Worm (Caenorhabditis elegans): ENCODE measurements around the gene algn-2.

algn-2 gene

DNA sequence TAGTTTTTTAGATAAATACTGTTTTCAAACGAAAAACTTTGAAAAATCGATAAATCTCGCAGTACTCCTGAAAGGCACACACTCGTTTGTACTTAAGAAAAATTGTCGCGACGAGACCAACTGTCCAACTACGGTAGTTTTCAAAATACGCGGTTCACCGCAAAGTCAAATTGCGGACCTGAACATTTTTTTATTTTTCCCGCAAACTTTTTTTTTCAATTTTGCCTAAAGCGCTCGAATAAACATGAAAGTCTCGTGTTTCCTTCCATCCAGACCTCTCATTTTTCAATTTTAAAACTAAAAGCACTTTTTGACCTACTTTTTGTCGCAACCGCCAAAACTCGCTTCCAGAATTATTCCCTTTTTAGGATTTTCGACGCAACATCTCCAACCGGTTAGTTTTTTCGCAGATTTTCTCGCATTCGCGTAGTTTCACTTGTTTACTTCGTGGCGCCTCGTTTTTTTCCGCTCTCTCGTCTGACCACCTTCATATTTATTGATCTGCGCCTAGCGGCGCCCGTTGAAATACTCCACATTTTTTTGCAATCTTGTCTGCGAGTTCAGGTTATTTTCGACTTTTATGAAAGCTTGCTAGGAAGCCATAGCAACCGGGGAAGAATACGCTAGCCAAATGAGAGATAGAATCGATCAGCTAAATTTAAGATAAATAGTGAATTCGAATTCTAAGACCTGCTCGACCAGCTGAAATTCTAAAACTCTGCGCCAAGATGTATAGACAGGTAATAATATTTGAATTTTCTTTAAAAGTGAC is 2.6 kb downstream of the algn-2 start, which contains the start of gene prdx-2:
TSS of gene prdx-2 (plus strand) at position 729 of the 772 bp plus-strand sequence.
- TF ChIP-seq snpc-4 (tag; optimal IDR thresholded peaks at IDR 0.05) (peak; percentile 15), elt-2 (tag; optimal IDR thresholded peaks at IDR 0.05) (no peak), pqm-1 (tag; optimal IDR thresholded peaks at IDR 0.05) (no peak), pha-4 (tag; optimal IDR thresholded peaks at IDR 0.05) (peak; percentile 63)

DNA sequence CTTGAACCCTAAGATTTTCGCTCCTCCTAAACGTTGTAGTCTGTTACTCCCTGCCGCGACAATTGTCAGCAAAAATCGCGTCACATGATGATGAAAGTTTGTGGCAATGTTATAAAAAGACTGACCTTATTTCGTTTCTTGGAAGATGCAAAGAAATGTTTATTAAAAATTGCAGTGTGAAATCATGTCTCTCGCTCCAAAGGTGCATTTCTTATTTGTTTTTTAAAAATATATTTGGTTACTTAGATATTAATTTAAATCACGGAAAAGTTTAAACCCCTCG is 3.1 kb downstream of the algn-2 start:
- TF ChIP-seq nhr-23 (tag; optimal IDR thresholded peaks at IDR 0.05) (peak; percentile 9), nhr-43 (tag; optimal IDR thresholded peaks at IDR 0.05; ENCODE audit: poor library complexity, severe bottlenecking) (peak; percentile 5), ama-1 (optimal IDR thresholded peaks at IDR 0.05) (no peak), nhr-25 (tag; optimal IDR thresholded peaks at IDR 0.05) (peak; percentile 68), nhr-12 (tag; optimal IDR thresholded peaks at IDR 0.05) (no peak), unc-62 (GFP tag; optimal IDR thresholded peaks at IDR 0.05) (no peak), nhr-67 (tag; optimal IDR thresholded peaks at IDR 0.05) (no peak), skn-1 (tag; optimal IDR thresholded peaks at IDR 0.05) (peak; percentile 82), jun-1 (tag; optimal IDR thresholded peaks at IDR 0.05) (no peak), zag-1 (tag; optimal IDR thresholded peaks at IDR 0.05) (no peak), ceh-82 (tag; optimal IDR thresholded peaks at IDR 0.05) (no peak), ZK546.5 (tag; optimal IDR thresholded peaks at IDR 0.05) (no peak), nhr-237 (tag; optimal IDR thresholded peaks at IDR 0.05) (no peak), fos-1 (tag; optimal IDR thresholded peaks at IDR 0.05) (no peak), lin-39 (tag; optimal IDR thresholded peaks at IDR 0.05) (no peak)

DNA sequence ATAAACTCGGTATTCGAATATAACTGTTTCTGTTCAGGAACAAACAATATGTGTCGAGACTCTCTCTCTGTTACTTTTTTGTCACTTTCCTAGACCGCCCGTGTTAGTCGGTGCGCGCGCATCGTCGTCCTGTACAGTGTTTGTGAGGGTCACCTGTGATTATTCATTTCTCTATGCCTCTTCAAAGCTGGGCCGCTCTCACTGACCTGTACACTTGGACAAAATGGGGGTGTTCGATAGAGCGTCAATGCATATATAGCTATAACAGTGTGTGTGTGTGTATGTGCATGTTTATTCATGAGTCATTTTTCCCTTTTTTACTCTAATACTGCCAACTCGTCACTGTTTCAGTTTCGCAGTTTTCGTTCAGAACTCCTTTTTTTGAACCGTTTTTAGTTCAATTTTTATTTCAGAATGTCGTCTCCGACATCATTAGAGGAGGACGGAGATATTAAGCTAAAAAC is 4.6 kb downstream of the algn-2 start, which contains the start of gene pkc-3:
TSS of gene pkc-3 (plus strand) at position 414 of the 464 bp plus-strand sequence.
- TF ChIP-seq unc-39 (tag; optimal IDR thresholded peaks at IDR 0.05), result no peak
- peak; percentile 94 for TF ChIP-seq pha-4 (tag; optimal IDR thresholded peaks at IDR 0.05)
- TF ChIP-seq fkh-10 (GFP tag; optimal IDR thresholded peaks at IDR 0.05), result no peak
- no peak for TF ChIP-seq ceh-16 (tag; optimal IDR thresholded peaks at IDR 0.05)
- no peak for TF ChIP-seq sea-2 (GFP tag; optimal IDR thresholded peaks at IDR 0.05)
- TF ChIP-seq snpc-4 (tag; optimal IDR thresholded peaks at IDR 0.05), result peak; percentile 18
- TF ChIP-seq nhr-76 (tag; optimal IDR thresholded peaks at IDR 0.05), result no peak
- TF ChIP-seq daf-12 (tag; optimal IDR thresholded peaks at IDR 0.05), result no peak
- no peak for TF ChIP-seq lsy-12 (tag; optimal IDR thresholded peaks at IDR 0.05)
- TF ChIP-seq nhr-67 (tag; optimal IDR thresholded peaks at IDR 0.05), result no peak
- no peak for TF ChIP-seq nhr-237 (tag; optimal IDR thresholded peaks at IDR 0.05)
- TF ChIP-seq ceh-9 (tag; optimal IDR thresholded peaks at IDR 0.05), result no peak
- TF ChIP-seq nhr-11 (tag; optimal IDR thresholded peaks at IDR 0.05), result no peak
- TF ChIP-seq nhr-25 (tag; optimal IDR thresholded peaks at IDR 0.05), result peak; percentile 98
- TF ChIP-seq lin-15B (tag; optimal IDR thresholded peaks at IDR 0.05), result peak; percentile 75
- peak; percentile 96 for TF ChIP-seq ama-1 (optimal IDR thresholded peaks at IDR 0.05)
- no peak for TF ChIP-seq ztf-11 (tag; optimal IDR thresholded peaks at IDR 0.05)
- TF ChIP-seq fos-1 (tag; optimal IDR thresholded peaks at IDR 0.05), result peak; percentile 80
- peak; percentile 37 for TF ChIP-seq ceh-28 (tag; optimal IDR thresholded peaks at IDR 0.05)
- peak; percentile 81 for TF ChIP-seq hmg-11 (tag; optimal IDR thresholded peaks at IDR 0.05)
- peak; percentile 51 for TF ChIP-seq nhr-43 (tag; optimal IDR thresholded peaks at IDR 0.05; ENCODE audit: poor library complexity, severe bottlenecking)
- TF ChIP-seq zag-1 (tag; optimal IDR thresholded peaks at IDR 0.05), result no peak
- TF ChIP-seq elt-2 (tag; optimal IDR thresholded peaks at IDR 0.05), result peak; percentile 85
- TF ChIP-seq unc-62 (GFP tag; optimal IDR thresholded peaks at IDR 0.05), result no peak
- no peak for TF ChIP-seq skn-1 (tag; optimal IDR thresholded peaks at IDR 0.05)
- TF ChIP-seq mml-1 (tag; optimal IDR thresholded peaks at IDR 0.05), result no peak
- no peak for TF ChIP-seq ZK546.5 (tag; optimal IDR thresholded peaks at IDR 0.05)
- no peak for TF ChIP-seq ceh-82 (tag; optimal IDR thresholded peaks at IDR 0.05)
- no peak for TF ChIP-seq nhr-28 (tag; optimal IDR thresholded peaks at IDR 0.05)
- peak; percentile 53 for TF ChIP-seq nfya-1 (tag; optimal IDR thresholded peaks at IDR 0.05; ENCODE audit: insufficient read depth)
- no peak for TF ChIP-seq aly-2 (tag; optimal IDR thresholded peaks at IDR 0.05)
- TF ChIP-seq nhr-12 (tag; optimal IDR thresholded peaks at IDR 0.05), result no peak
- TF ChIP-seq nhr-23 (tag; optimal IDR thresholded peaks at IDR 0.05), result peak; percentile 89
- peak; percentile 26 for TF ChIP-seq ztf-4 (tag; optimal IDR thresholded peaks at IDR 0.05)
- TF ChIP-seq fkh-2 (tag; optimal IDR thresholded peaks at IDR 0.05), result no peak
- TF ChIP-seq jun-1 (tag; optimal IDR thresholded peaks at IDR 0.05), result peak; percentile 77
- peak; percentile 50 for TF ChIP-seq pqm-1 (tag; optimal IDR thresholded peaks at IDR 0.05)
- no peak for TF ChIP-seq eor-1 (tag; optimal IDR thresholded peaks at IDR 0.05)
- TF ChIP-seq nhr-77 (tag; optimal IDR thresholded peaks at IDR 0.05), result no peak
- no peak for TF ChIP-seq egl-5 (tag; optimal IDR thresholded peaks at IDR 0.05)
- peak; percentile 7 for TF ChIP-seq R02D3.7 (tag; optimal IDR thresholded peaks at IDR 0.05)
- TF ChIP-seq tbx-2 (tag; optimal IDR thresholded peaks at IDR 0.05), result peak; percentile 45
- TF ChIP-seq mdl-1 (tag; optimal IDR thresholded peaks at IDR 0.05), result no peak
- peak in 2 of 3 experiments; percentile 17 to 30 for TF ChIP-seq elt-3 (tag; optimal IDR thresholded peaks at IDR 0.05)
- TF ChIP-seq lin-39 (tag; optimal IDR thresholded peaks at IDR 0.05), result no peak
- no peak for TF ChIP-seq egl-27 (tag; optimal IDR thresholded peaks at IDR 0.05)

Measured in whole organism, L3 larva.